Fruit fly (Drosophila melanogaster) S2 (cell line): ENCODE data around the gene BomT3.

Experiments used
- CG8478 ChIP-seq: fragments of >200 bp; optimal IDR thresholded peaks from 2 replicates; lab custom pipeline; 2018
- CTCF ChIP-seq, 2 experiments: fragments of >200 bp; optimal IDR thresholded peaks; 2 replicates each; lab custom pipeline; 2018

dm6 chr3R:22086297-22086696, at the start of gene BomT3:
- TF ChIP-seq CG8478 (lab: Kevin White, UChicago) (no peak), CTCF (optimal IDR thresholded peaks at IDR 0.05; lab: Kevin White, UChicago) (no peak)
